Worm (Caenorhabditis elegans) whole organism, L2 larva: Measurements from ENCODE around the gene W02H5.2.

Experiments used
- crh-2 ChIP-seq: sonication (generic microtip); optimal IDR thresholded peaks from 2 replicates; lab custom pipeline; 2017; ENCODE audit warnings: missing biosample characterization, missing genetic modification characterization
- fos-1 ChIP-seq: fragments of 150-350 bp; optimal IDR thresholded peaks from 2 replicates; lab custom pipeline; 2014; ENCODE audit warnings: missing biosample characterization, missing genetic modification characterization
- lin-13 ChIP-seq: fragments of 150-350 bp; optimal IDR thresholded peaks from 2 replicates; lab custom pipeline; 2014; ENCODE audit warnings: missing biosample characterization, missing genetic modification reagents, missing genetic modification characterization
- mab-5 ChIP-seq: fragments of 150-350 bp; optimal IDR thresholded peaks from 2 replicates; lab custom pipeline; 2014; ENCODE audit warnings: missing biosample characterization, missing genetic modification characterization
- nhr-25 ChIP-seq: fragments of 150-350 bp; sonication (generic microtip); optimal IDR thresholded peaks from 3 replicates; lab custom pipeline; 2014; ENCODE audit warnings: missing biosample characterization, missing genetic modification characterization
- snpc-4 ChIP-seq: fragments of 150-350 bp; optimal IDR thresholded peaks from 2 replicates; lab custom pipeline; 2014; ENCODE audit warnings: missing biosample characterization, missing genetic modification characterization
- unc-39 ChIP-seq: fragments of 150-350 bp; optimal IDR thresholded peaks from 2 replicates; lab custom pipeline; 2014; ENCODE audit warnings: missing biosample characterization, missing genetic modification characterization
- unc-62 ChIP-seq: fragments of 150-350 bp; optimal IDR thresholded peaks from 2 replicates; lab custom pipeline; 2014; ENCODE audit warnings: missing biosample characterization, missing genetic modification reagents, missing genetic modification characterization

- TF ChIP-seq mab-5 (tag; lab: Kevin White, UChicago) (no peak), unc-39 (tag; lab: Kevin White, UChicago) (no peak), unc-62 (GFP tag; lab: Kevin White, UChicago) (no peak), nhr-25 (tag; lab: Kevin White, UChicago) (no peak), snpc-4 (tag; lab: Kevin White, UChicago) (no peak), fos-1 (tag; lab: Kevin White, UChicago) (no peak), lin-13 (no peak), crh-2 (tag; lab: Kevin White, UChicago) (no peak)
These were observed 44.4 kb downstream of the W02H5.2 start for ce11 chrV:2683497-2683896.
